Fruit fly (Drosophila melanogaster) whole organism, embryonic: Measurements from ENCODE around the gene sqh.
A peak's percentile ranks its signal among the peaks of the same experiment; 100 is the strongest.

ENCODE experiments used
- C15 ChIP-seq: fragments of 200-800 bp; sonication (Bioruptor generic); IDR thresholded peaks from 3 replicates; pipeline ENCODE4 v1.3.6; 2022; ENCODE audit warnings: missing biosample characterization, missing genetic modification characterization
- CG10147 ChIP-seq: fragments of 200-800 bp; sonication (Bioruptor generic); optimal IDR thresholded peaks from 2 replicates; lab custom pipeline; 2019; ENCODE audit warnings: missing biosample characterization, mild to moderate bottlenecking, missing genetic modification characterization, moderate library complexity
- CG11504 ChIP-seq: fragments of 200-800 bp; sonication (Bioruptor generic); optimal IDR thresholded peaks from 3 replicates; lab custom pipeline; 2019; ENCODE audit warnings: missing biosample characterization, mild to moderate bottlenecking, missing genetic modification characterization, moderate library complexity
- CG13624 ChIP-seq: fragments of 200-800 bp; sonication (Bioruptor generic); optimal IDR thresholded peaks from 2 replicates; lab custom pipeline; 2016; ENCODE audit warnings: missing biosample characterization, missing genetic modification characterization
- CG14710 ChIP-seq: fragments of 200-800 bp; sonication (Bioruptor generic); optimal IDR thresholded peaks from 3 replicates; lab custom pipeline; 2019; ENCODE audit warnings: missing biosample characterization, mild to moderate bottlenecking, missing genetic modification characterization, moderate library complexity
- CG14965 ChIP-seq: fragments of 200-800 bp; sonication (Bioruptor generic); optimal IDR thresholded peaks from 2 replicates; lab custom pipeline; 2016; ENCODE audit warnings: missing biosample characterization, missing genetic modification characterization, borderline replicate concordance
- CG16813 ChIP-seq: fragments of 200-800 bp; sonication (Bioruptor generic); IDR thresholded peaks from 3 replicates; pipeline ENCODE4 v1.3.6; 2022; ENCODE audit warnings: missing biosample characterization, missing genetic modification characterization; ENCODE audit not compliant: partially characterized antibody
- CG2116 ChIP-seq: fragments of 200-800 bp; sonication (Bioruptor generic); optimal IDR thresholded peaks from 3 replicates; lab custom pipeline; 2018; ENCODE audit warnings: missing biosample characterization, mild to moderate bottlenecking, missing genetic modification characterization
- CG2129 ChIP-seq: fragments of 200-800 bp; sonication (Bioruptor generic); IDR thresholded peaks from 2 replicates; pipeline ENCODE4 v1.3.6; 2022; ENCODE audit warnings: missing biosample characterization, missing genetic modification characterization; ENCODE audit not compliant: partially characterized antibody
- CG2712 ChIP-seq: fragments of 200-800 bp; optimal IDR thresholded peaks from 3 replicates; lab custom pipeline; 2019; ENCODE audit warnings: missing biosample characterization, mild to moderate bottlenecking, missing genetic modification characterization, moderate library complexity
- CG2875 ChIP-seq: fragments of 200-800 bp; sonication (Bioruptor generic); optimal IDR thresholded peaks from 2 replicates; lab custom pipeline; 2017; ENCODE audit warnings: missing biosample characterization, mild to moderate bottlenecking, missing genetic modification characterization, missing genetic modification reagents
- CG32532 ChIP-seq: fragments of 200-800 bp; sonication (Bioruptor generic); IDR thresholded peaks from 2 replicates; pipeline ENCODE4 v1.3.6; 2022; ENCODE audit warnings: missing biosample characterization, missing genetic modification characterization
- CG32772 ChIP-seq: fragments of 200-800 bp; sonication (Bioruptor generic); IDR thresholded peaks from 2 replicates; pipeline ENCODE4 v1.3.6; 2022; ENCODE audit warnings: missing biosample characterization, missing genetic modification characterization
- CG6791 ChIP-seq: fragments of 200-800 bp; sonication (Bioruptor generic); IDR thresholded peaks from 3 replicates; pipeline ENCODE4 v1.3.6; 2022; ENCODE audit warnings: missing biosample characterization, missing genetic modification characterization; ENCODE audit not compliant: partially characterized antibody
- CG8089 ChIP-seq: fragments of 200-800 bp; sonication (Bioruptor generic); optimal IDR thresholded peaks from 3 replicates; lab custom pipeline; 2016; ENCODE audit warnings: missing biosample characterization, missing genetic modification characterization
- CG9437 ChIP-seq: fragments of 200-800 bp; sonication (Bioruptor generic); optimal IDR thresholded peaks from 2 replicates; lab custom pipeline; 2018; ENCODE audit warnings: missing biosample characterization, mild to moderate bottlenecking, missing genetic modification characterization
- CG9727 ChIP-seq: fragments of 200-800 bp; sonication (Bioruptor generic); optimal IDR thresholded peaks from 3 replicates; lab custom pipeline; 2017; ENCODE audit warnings: missing biosample characterization, mild to moderate bottlenecking, missing genetic modification characterization
- Deaf1 ChIP-seq: fragments of 200-800 bp; optimal IDR thresholded peaks from 3 replicates; lab custom pipeline; 2019; ENCODE audit warnings: missing biosample characterization, mild to moderate bottlenecking, missing genetic modification characterization, moderate library complexity
- Dek ChIP-seq: fragments of 200-800 bp; sonication (Bioruptor generic); optimal IDR thresholded peaks from 3 replicates; lab custom pipeline; 2019; ENCODE audit warnings: missing biosample characterization, mild to moderate bottlenecking, missing genetic modification characterization, moderate library complexity
- Doc3 ChIP-seq: fragments of 200-800 bp; sonication (Bioruptor generic); IDR thresholded peaks from 3 replicates; pipeline ENCODE4 v1.3.6; 2022; ENCODE audit warnings: missing biosample characterization, missing genetic modification characterization; ENCODE audit not compliant: partially characterized antibody
- Ets97D ChIP-seq: fragments of 200-800 bp; sonication (Bioruptor generic); optimal IDR thresholded peaks from 3 replicates; lab custom pipeline; 2016; ENCODE audit warnings: missing biosample characterization, missing genetic modification characterization
- H2.0 ChIP-seq: fragments of 200-800 bp; sonication (Bioruptor generic); IDR thresholded peaks from 2 replicates; pipeline ENCODE4 v1.3.6; 2022; ENCODE audit warnings: missing biosample characterization, missing genetic modification characterization
- HLH3B ChIP-seq: fragments of 200-800 bp; sonication (Bioruptor generic); IDR thresholded peaks from 2 replicates; pipeline ENCODE4 v1.3.6; 2022; ENCODE audit warnings: missing biosample characterization, missing genetic modification characterization
- HLH4C ChIP-seq: fragments of 200-800 bp; sonication (Bioruptor generic); IDR thresholded peaks from 3 replicates; pipeline ENCODE4 v1.3.6; 2022; ENCODE audit warnings: missing biosample characterization, missing genetic modification characterization; ENCODE audit not compliant: partially characterized antibody
- Hr78 ChIP-seq, 2 experiments: fragments of 200-800 bp in 1 of 2; fragments of >200 bp in 1 of 2; sonication (Bioruptor generic) in 1 of 2; optimal IDR thresholded peaks; 2 replicates each; lab custom pipeline; 2017 to 2019; ENCODE audit warnings: missing biosample characterization in 2 of 2, missing genetic modification characterization in 2 of 2, mild to moderate bottlenecking in 1 of 2, moderate library complexity in 1 of 2
- Lpt ChIP-seq: fragments of >200 bp; optimal IDR thresholded peaks from 2 replicates; lab custom pipeline; 2018; ENCODE audit warnings: missing biosample characterization, missing genetic modification characterization
- Nf-YC ChIP-seq: fragments of 200-800 bp; optimal IDR thresholded peaks from 3 replicates; lab custom pipeline; 2019; ENCODE audit warnings: missing biosample characterization, mild to moderate bottlenecking, missing genetic modification characterization, moderate library complexity
- Opbp ChIP-seq: fragments of 200-800 bp; sonication (Bioruptor generic); IDR thresholded peaks from 3 replicates; pipeline ENCODE4 v1.3.6; 2022; ENCODE audit warnings: missing biosample characterization, missing genetic modification characterization; ENCODE audit not compliant: partially characterized antibody
- Rfx ChIP-seq: fragments of 200-800 bp; sonication (Bioruptor generic); IDR thresholded peaks from 2 replicates; pipeline ENCODE4 v1.3.6; 2022; ENCODE audit warnings: missing biosample characterization, missing genetic modification characterization
- Usf ChIP-seq: fragments of 200-800 bp; sonication (Bioruptor generic); optimal IDR thresholded peaks from 2 replicates; lab custom pipeline; 2017; ENCODE audit warnings: missing genotype, missing biosample characterization, missing genetic modification characterization
- amos ChIP-seq: fragments of 200-800 bp; sonication (Bioruptor generic); IDR thresholded peaks from 2 replicates; pipeline ENCODE4 v1.3.6; 2022; ENCODE audit warnings: missing biosample characterization, missing genetic modification characterization; ENCODE audit not compliant: partially characterized antibody
- ato ChIP-seq: fragments of 200-800 bp; sonication (Bioruptor generic); IDR thresholded peaks from 2 replicates; pipeline ENCODE4 v1.3.6; 2022; ENCODE audit warnings: missing biosample characterization, missing genetic modification characterization; ENCODE audit not compliant: partially characterized antibody
- br ChIP-seq: fragments of >200 bp; optimal IDR thresholded peaks from 2 replicates; lab custom pipeline; 2017
- caup ChIP-seq: fragments of 200-800 bp; sonication (Bioruptor generic); optimal IDR thresholded peaks from 3 replicates; lab custom pipeline; 2017; ENCODE audit warnings: missing biosample characterization, mild to moderate bottlenecking, missing genetic modification characterization, moderate library complexity; ENCODE audit not compliant: severe bottlenecking
- chinmo ChIP-seq: fragments of 200-800 bp; sonication (Bioruptor generic); IDR thresholded peaks from 4 replicates; pipeline ENCODE4 v1.3.6; 2022; ENCODE audit warnings: missing biosample characterization, missing genetic modification characterization; ENCODE audit not compliant: partially characterized antibody
- chn ChIP-seq: fragments of 200-800 bp; sonication (Bioruptor generic); optimal IDR thresholded peaks from 2 replicates; lab custom pipeline; 2016; ENCODE audit warnings: missing biosample characterization, missing genetic modification characterization
- ci ChIP-seq: fragments of 200-800 bp; sonication (Bioruptor generic); IDR thresholded peaks from 3 replicates; pipeline ENCODE4 v1.3.6; 2022; ENCODE audit warnings: missing biosample characterization, missing genetic modification characterization
- da ChIP-seq: fragments of 200-800 bp; sonication (Bioruptor generic); optimal IDR thresholded peaks from 2 replicates; lab custom pipeline; 2016; ENCODE audit warnings: missing biosample characterization, missing genetic modification characterization
- dm ChIP-seq: fragments of 200-800 bp; sonication (Bioruptor generic); optimal IDR thresholded peaks from 3 replicates; lab custom pipeline; 2016; ENCODE audit warnings: missing biosample characterization, missing genetic modification characterization
- ewg ChIP-seq: fragments of 200-800 bp; sonication (Bioruptor generic); optimal IDR thresholded peaks from 3 replicates; lab custom pipeline; 2017; ENCODE audit warnings: mild to moderate bottlenecking, missing biosample characterization, missing genetic modification reagents, missing genetic modification characterization
- gcm2 ChIP-seq: fragments of 200-800 bp; sonication (Bioruptor generic); optimal IDR thresholded peaks from 2 replicates; lab custom pipeline; 2016; ENCODE audit warnings: missing biosample characterization, missing genetic modification characterization
- hb ChIP-seq: fragments of 200-800 bp; sonication (Bioruptor generic); IDR thresholded peaks from 3 replicates; pipeline ENCODE4 v1.3.6; 2022; ENCODE audit warnings: missing biosample characterization, missing genetic modification characterization; ENCODE audit not compliant: partially characterized antibody
- oc ChIP-seq: fragments of 200-800 bp; sonication (Bioruptor generic); optimal IDR thresholded peaks from 2 replicates; lab custom pipeline; 2018; ENCODE audit warnings: missing biosample characterization, mild to moderate bottlenecking, missing genetic modification characterization, moderate library complexity
- sd ChIP-seq: fragments of 200-800 bp; sonication (Bioruptor generic); optimal IDR thresholded peaks from 3 replicates; lab custom pipeline; 2018; ENCODE audit warnings: missing biosample characterization, mild to moderate bottlenecking, missing genetic modification characterization, moderate library complexity
- sna ChIP-seq: fragments of 200-800 bp; sonication (Bioruptor generic); IDR thresholded peaks from 2 replicates; pipeline ENCODE4 v1.3.6; 2022; ENCODE audit warnings: missing biosample characterization, missing genetic modification characterization; ENCODE audit not compliant: partially characterized antibody
- unc-4 ChIP-seq: fragments of 200-800 bp; sonication (Bioruptor generic); IDR thresholded peaks from 2 replicates; pipeline ENCODE4 v1.3.6; 2022; ENCODE audit warnings: missing biosample characterization, missing genetic modification characterization; ENCODE audit not compliant: partially characterized antibody
- vnd ChIP-seq: fragments of 200-800 bp; sonication (Bioruptor generic); IDR thresholded peaks from 3 replicates; pipeline ENCODE4 v1.3.6; 2022; ENCODE audit warnings: missing biosample characterization, missing genetic modification characterization; ENCODE audit not compliant: partially characterized antibody
- vvl ChIP-seq: fragments of 200-800 bp; sonication (Bioruptor generic); IDR thresholded peaks from 2 replicates; pipeline ENCODE4 v1.3.6; 2022; ENCODE audit warnings: missing biosample characterization, missing genetic modification characterization

The sqh gene

DNA sequence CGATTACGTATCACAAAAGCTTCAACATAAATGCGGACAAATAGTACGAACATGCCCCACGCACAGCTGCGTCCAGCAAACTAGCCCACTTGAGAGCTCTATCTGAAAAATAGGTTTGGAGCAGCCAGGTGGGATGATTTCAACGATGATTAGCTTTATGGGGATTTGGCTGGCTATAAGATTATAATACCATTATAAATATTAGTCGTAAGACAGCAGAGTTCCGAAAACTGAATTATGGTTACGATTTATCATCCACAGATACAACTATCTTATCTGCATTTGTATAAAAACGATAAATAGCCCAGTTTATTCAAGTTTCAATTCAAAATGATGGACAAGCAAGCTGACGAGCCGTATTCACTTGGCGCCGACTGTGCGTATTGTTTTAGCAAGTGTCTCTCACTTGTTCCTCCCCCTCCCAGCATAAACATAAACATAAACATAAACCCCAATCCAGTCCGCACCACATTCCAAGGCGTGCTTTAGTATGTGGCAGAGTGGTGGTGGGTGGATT is 38.7 kb upstream of the sqh start (continued):
- TF ChIP-seq CG32532 (GFP tag; lab: Robert Waterston, UW) = peak; percentile 71
- peak; percentile 63 for TF ChIP-seq Deaf1 (tag; lab: Kevin White, UChicago)
- TF ChIP-seq Usf (GFP tag; lab: Kevin White, UChicago) = peak; percentile 34
- TF ChIP-seq CG10147 (GFP tag; lab: Kevin White, UChicago) = peak; percentile 87
- no peak for TF ChIP-seq C15 (GFP tag; lab: Robert Waterston, UW)
- peak; percentile 55 for TF ChIP-seq HLH3B
- TF ChIP-seq oc (tag; lab: Kevin White, UChicago) = peak; percentile 27
- no peak for TF ChIP-seq CG8089 (GFP tag; lab: Kevin White, UChicago)
- peak; percentile 32 for TF ChIP-seq ewg (GFP tag; lab: Kevin White, UChicago)
- no peak; the same call in 1 of the 2 replicates for TF ChIP-seq CG32772 (GFP tag; lab: Robert Waterston, UW)
- no peak for TF ChIP-seq Lpt
- peak; percentile 82 for TF ChIP-seq caup (GFP tag; lab: Kevin White, UChicago)
- TF ChIP-seq ci = 0 out of 3 replicates have a peak, but pooled peaks have one; percentile 33
- peak; percentile 29; the same call in 1 of the 2 replicates for TF ChIP-seq H2.0
- peak in 1 of 2 experiments; percentile 64 for TF ChIP-seq Hr78 (GFP tag; optimal IDR thresholded peaks at IDR 0.05; lab: Kevin White, UChicago)
- TF ChIP-seq CG9437 (GFP tag; lab: Kevin White, UChicago) = peak; percentile 80
- TF ChIP-seq CG2712 = peak; percentile 77
- TF ChIP-seq CG9727 = peak; percentile 81

DNA sequence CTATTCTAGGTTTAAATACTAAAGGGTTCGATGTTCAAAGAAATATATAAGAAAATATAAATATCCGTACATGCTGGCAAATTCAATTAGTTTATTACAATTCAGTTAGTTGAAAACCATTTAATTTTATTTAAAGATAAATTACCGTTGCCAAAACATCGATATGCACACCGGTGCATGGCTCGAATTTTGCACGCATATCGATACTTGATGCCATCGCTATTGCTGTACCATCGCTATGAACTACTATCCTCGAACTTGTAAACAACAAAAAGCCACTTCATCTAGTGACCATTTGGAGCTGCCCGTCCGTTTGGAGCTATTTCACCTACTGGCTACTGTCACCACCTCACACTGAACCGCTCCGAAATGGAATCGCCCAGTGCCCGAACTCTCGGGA is 36.0 kb upstream of the sqh start, which contains the start of gene Josd:
TSS of gene Josd (plus strand) at position 270 of the 400 bp plus-strand sequence.
- TF ChIP-seq da (GFP tag; lab: Kevin White, UChicago) = no peak
- peak; percentile 83 for TF ChIP-seq CG6791 (GFP tag; lab: Robert Waterston, UW)
- peak; percentile 76 for TF ChIP-seq hb (GFP tag; lab: Robert Waterston, UW)
- peak; percentile 85 for TF ChIP-seq CG16813 (GFP tag; lab: Robert Waterston, UW)
- TF ChIP-seq CG11504 (tag; lab: Kevin White, UChicago) = peak; percentile 16
- peak; percentile 92 for TF ChIP-seq amos (GFP tag; lab: Robert Waterston, UW)
- no peak for TF ChIP-seq chn
- no peak for TF ChIP-seq br (lab: Kevin White, UChicago)
- no peak for TF ChIP-seq CG14965
- no peak for TF ChIP-seq CG13624 (GFP tag; lab: Kevin White, UChicago)
- 0 out of 2 replicates have a peak, but pooled peaks have one; percentile 8 for TF ChIP-seq vvl (GFP tag; lab: Robert Waterston, UW)
- TF ChIP-seq Rfx (GFP tag; lab: Robert Waterston, UW) = peak; percentile 50
- peak; percentile 67 for TF ChIP-seq vnd (GFP tag; lab: Robert Waterston, UW)
- no peak for TF ChIP-seq dm (GFP tag; lab: Kevin White, UChicago)
- peak; percentile 95 for TF ChIP-seq CG2116
- TF ChIP-seq ato (GFP tag; lab: Robert Waterston, UW) = peak; percentile 50; the same call in 1 of the 2 replicates
- TF ChIP-seq Doc3 (GFP tag; lab: Robert Waterston, UW) = peak; percentile 77
- peak; percentile 69; the same call in 1 of the 2 replicates for TF ChIP-seq sna (GFP tag; lab: Robert Waterston, UW)
- TF ChIP-seq Nf-YC (tag; lab: Kevin White, UChicago) = peak; percentile 8
- peak; percentile 85 for TF ChIP-seq Opbp
- peak; percentile 31 for TF ChIP-seq Ets97D
- TF ChIP-seq CG14710 (tag; lab: Kevin White, UChicago) = peak; percentile 30
- TF ChIP-seq gcm2 (GFP tag; lab: Kevin White, UChicago) = no peak
- TF ChIP-seq CG2875 (GFP tag; lab: Kevin White, UChicago) = no peak
- TF ChIP-seq HLH4C (GFP tag; lab: Robert Waterston, UW) = peak; percentile 74
- TF ChIP-seq chinmo (GFP tag; lab: Robert Waterston, UW) = peak; percentile 70; the same call in 1 of the 4 replicates
- TF ChIP-seq sd (tag; lab: Kevin White, UChicago) = no peak
- TF ChIP-seq unc-4 (GFP tag; lab: Robert Waterston, UW) = peak; percentile 84
- TF ChIP-seq CG2129 = peak; percentile 74; the same call in 1 of the 2 replicates
- TF ChIP-seq Dek (tag; lab: Kevin White, UChicago) = no peak
